Worm (Caenorhabditis elegans): Measurements from ENCODE around the gene W01D2.3.
A peak's percentile ranks its signal among the peaks of the same experiment; 100 is the strongest.

Gene W01D2.3

DNA sequence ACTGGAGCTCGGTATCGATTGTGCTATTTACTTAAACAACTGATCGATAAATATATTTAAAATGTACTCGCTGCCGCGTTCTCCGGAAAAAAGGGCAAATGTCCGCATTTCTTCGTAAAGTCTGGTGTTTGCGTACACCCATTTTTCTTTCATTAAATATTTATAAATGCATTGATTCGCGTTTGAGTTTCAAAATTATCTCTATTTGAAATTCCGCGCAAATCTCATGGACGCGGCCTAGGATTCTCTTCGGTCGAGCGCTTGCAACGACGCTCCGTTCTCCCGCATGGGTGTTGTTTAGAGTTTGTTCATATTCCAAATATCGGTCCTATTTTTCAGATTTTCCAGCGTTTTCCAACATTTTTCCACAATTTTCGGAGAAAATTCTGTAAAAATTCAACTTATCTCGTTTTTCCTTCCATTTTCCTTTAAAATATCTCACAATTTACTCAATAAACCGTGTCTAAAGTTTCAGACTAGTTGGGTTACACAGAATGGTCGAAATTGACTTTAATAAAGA, 9.1 kb downstream of the W01D2.3 start, which contains the start of gene eif-3.B (continued):
- TF ChIP-seq nhr-25 (tag; optimal IDR thresholded peaks at IDR 0.05) (peak; percentile 86), ceh-16 (tag; optimal IDR thresholded peaks at IDR 0.05) (no peak), nhr-12 (tag; optimal IDR thresholded peaks at IDR 0.05) (no peak), R02D3.7 (tag; optimal IDR thresholded peaks at IDR 0.05) (peak; percentile 70), mml-1 (tag; optimal IDR thresholded peaks at IDR 0.05) (no peak), pqm-1 (tag; optimal IDR thresholded peaks at IDR 0.05) (peak; percentile 14), hmg-11 (tag; optimal IDR thresholded peaks at IDR 0.05) (peak; percentile 62), nhr-43 (tag; optimal IDR thresholded peaks at IDR 0.05; ENCODE audit: poor library complexity, severe bottlenecking) (peak; percentile 91), mdl-1 (tag; optimal IDR thresholded peaks at IDR 0.05) (no peak), tbx-2 (tag; optimal IDR thresholded peaks at IDR 0.05) (peak; percentile 59), jun-1 (tag; optimal IDR thresholded peaks at IDR 0.05) (peak; percentile 63), sea-2 (GFP tag; optimal IDR thresholded peaks at IDR 0.05) (no peak), lin-15B (tag; optimal IDR thresholded peaks at IDR 0.05) (peak; percentile 96), ZK546.5 (tag; optimal IDR thresholded peaks at IDR 0.05) (no peak), zag-1 (tag; optimal IDR thresholded peaks at IDR 0.05) (no peak)

DNA sequence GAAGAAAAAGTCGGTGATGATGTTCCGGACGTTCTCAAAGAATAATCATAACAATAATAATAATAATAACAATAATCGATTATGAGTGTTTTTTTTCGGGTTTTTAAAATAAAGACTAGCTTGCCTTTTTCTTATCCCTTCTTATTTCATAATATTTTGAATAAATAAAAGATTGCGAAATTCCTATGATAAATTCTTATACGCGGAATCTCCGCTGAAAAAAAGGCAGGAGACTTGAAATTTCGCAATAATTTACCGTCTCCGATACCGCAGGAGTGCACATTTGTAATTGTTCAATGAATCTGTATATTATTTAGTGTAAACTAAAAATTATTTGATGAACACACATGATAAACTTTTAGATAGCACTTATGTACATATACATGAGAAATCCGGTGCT, 11.6 kb downstream of the W01D2.3 start:
- TF ChIP-seq sea-2 (GFP tag; optimal IDR thresholded peaks at IDR 0.05) (no peak), elt-1 (tag; optimal IDR thresholded peaks at IDR 0.05) (no peak), egl-5 (tag; optimal IDR thresholded peaks at IDR 0.05) (no peak), ceh-16 (tag; optimal IDR thresholded peaks at IDR 0.05) (no peak), snpc-4 (tag; optimal IDR thresholded peaks at IDR 0.05) (no peak), hmg-11 (tag; optimal IDR thresholded peaks at IDR 0.05) (no peak), ceh-82 (tag; optimal IDR thresholded peaks at IDR 0.05) (no peak), zag-1 (tag; optimal IDR thresholded peaks at IDR 0.05) (no peak), pqm-1 (tag; optimal IDR thresholded peaks at IDR 0.05) (no peak), ama-1 (optimal IDR thresholded peaks at IDR 0.05) (no peak), elt-3 (tag; optimal IDR thresholded peaks at IDR 0.05) (no peak), jun-1 (tag; optimal IDR thresholded peaks at IDR 0.05) (no peak), tbx-2 (tag; optimal IDR thresholded peaks at IDR 0.05) (no peak), aly-2 (tag; optimal IDR thresholded peaks at IDR 0.05) (no peak), unc-62 (GFP tag; optimal IDR thresholded peaks at IDR 0.05) (no peak), ceh-9 (tag; optimal IDR thresholded peaks at IDR 0.05) (no peak)

DNA sequence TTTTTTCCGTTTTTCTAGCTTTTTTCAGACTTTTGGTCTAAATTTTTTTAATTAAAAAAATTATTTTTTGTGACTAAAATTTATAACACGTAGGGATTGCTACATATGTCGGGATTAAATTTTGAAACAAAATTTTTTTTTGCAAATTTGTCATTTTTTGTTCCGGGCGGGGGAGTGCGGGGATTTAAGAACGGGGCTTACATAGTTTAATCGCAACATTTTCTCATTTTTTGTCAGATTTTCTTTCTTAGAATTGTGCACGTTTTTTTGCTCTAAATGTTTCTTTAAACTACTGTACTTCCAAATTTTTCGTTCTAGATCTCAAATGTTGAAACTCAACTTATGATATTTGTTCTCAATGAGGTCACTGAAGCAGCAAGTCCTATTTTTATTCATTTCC, 13.4 kb downstream of the W01D2.3 start, which contains the start of gene Y54E2A.10:
TSS of gene Y54E2A.10 (plus strand) at position 301 of the 400 bp plus-strand sequence.
- TF ChIP-seq nhr-77 (tag; optimal IDR thresholded peaks at IDR 0.05) (no peak), ceh-9 (tag; optimal IDR thresholded peaks at IDR 0.05) (no peak), egl-27 (tag; optimal IDR thresholded peaks at IDR 0.05) (no peak), lin-39 (tag; optimal IDR thresholded peaks at IDR 0.05) (no peak), nhr-23 (tag; optimal IDR thresholded peaks at IDR 0.05) (no peak), nhr-237 (tag; optimal IDR thresholded peaks at IDR 0.05) (no peak), R02D3.7 (tag; optimal IDR thresholded peaks at IDR 0.05) (no peak), snpc-4 (tag; optimal IDR thresholded peaks at IDR 0.05) (no peak), hmg-11 (tag; optimal IDR thresholded peaks at IDR 0.05) (no peak), unc-62 (GFP tag; optimal IDR thresholded peaks at IDR 0.05) (no peak), lsy-12 (tag; optimal IDR thresholded peaks at IDR 0.05) (no peak), nhr-67 (tag; optimal IDR thresholded peaks at IDR 0.05) (no peak), elt-1 (tag; optimal IDR thresholded peaks at IDR 0.05) (no peak)

DNA sequence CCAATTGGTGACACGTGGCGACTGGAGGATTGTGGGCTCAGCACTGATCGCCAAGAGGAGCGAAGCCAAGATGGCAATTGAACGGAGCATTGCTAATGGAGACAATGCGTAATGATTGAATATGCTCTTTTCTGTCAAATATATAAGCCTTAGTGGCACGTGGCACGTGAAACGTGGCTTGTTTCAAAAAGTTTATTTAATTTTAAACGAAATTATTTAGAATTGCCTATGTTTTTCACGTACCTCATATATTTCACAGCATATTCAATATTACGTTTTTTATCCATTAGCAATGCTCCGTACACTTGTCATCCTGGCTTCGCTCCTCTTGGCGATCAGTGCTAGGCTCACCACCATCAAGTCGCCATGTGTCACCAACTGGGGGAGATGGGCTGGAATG, 18.2 kb downstream of the W01D2.3 start, which contains the start of gene Y54E2A.9:
TSS of gene Y54E2A.9 (minus strand) at position 101 of the 400 bp plus-strand sequence.
- TF ChIP-seq egl-27 (tag; optimal IDR thresholded peaks at IDR 0.05), result no peak
- no peak for TF ChIP-seq daf-12 (tag; optimal IDR thresholded peaks at IDR 0.05)
- TF ChIP-seq ceh-9 (tag; optimal IDR thresholded peaks at IDR 0.05), result no peak
- no peak for TF ChIP-seq ceh-16 (tag; optimal IDR thresholded peaks at IDR 0.05)

DNA sequence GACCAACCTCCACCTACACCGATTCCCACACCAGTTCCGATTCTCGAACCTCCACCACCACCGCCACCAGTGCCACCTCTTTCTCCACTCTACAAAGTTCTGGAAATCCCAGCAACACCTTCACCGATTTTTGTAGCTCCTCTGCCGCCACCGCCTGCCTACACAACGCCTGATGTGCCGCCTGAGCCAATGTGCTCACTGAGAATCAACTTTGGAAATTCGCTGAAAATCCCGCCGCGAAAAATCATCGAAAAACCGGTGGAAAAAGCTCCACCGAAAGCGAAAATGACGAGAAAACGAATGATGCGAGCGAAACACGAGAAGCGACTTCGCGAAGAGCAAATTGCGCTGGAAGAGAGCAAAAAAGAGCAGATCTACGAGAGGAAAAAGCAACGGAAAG, 24.3 kb downstream of the W01D2.3 start:
- TF ChIP-seq mml-1 (tag; optimal IDR thresholded peaks at IDR 0.05) (no peak), zag-1 (tag; optimal IDR thresholded peaks at IDR 0.05) (no peak), elt-2 (tag; optimal IDR thresholded peaks at IDR 0.05) (no peak), daf-12 (tag; optimal IDR thresholded peaks at IDR 0.05) (no peak), ceh-82 (tag; optimal IDR thresholded peaks at IDR 0.05) (no peak), skn-1 (tag; optimal IDR thresholded peaks at IDR 0.05) (no peak), fkh-2 (tag; optimal IDR thresholded peaks at IDR 0.05) (no peak), ZK546.5 (tag; optimal IDR thresholded peaks at IDR 0.05) (no peak), nhr-76 (tag; optimal IDR thresholded peaks at IDR 0.05) (no peak), ama-1 (optimal IDR thresholded peaks at IDR 0.05) (no peak), hmg-11 (tag; optimal IDR thresholded peaks at IDR 0.05) (no peak), nhr-43 (tag; optimal IDR thresholded peaks at IDR 0.05; ENCODE audit: poor library complexity, severe bottlenecking) (no peak), ztf-4 (tag; optimal IDR thresholded peaks at IDR 0.05) (no peak), jun-1 (tag; optimal IDR thresholded peaks at IDR 0.05) (no peak), unc-62 (GFP tag; optimal IDR thresholded peaks at IDR 0.05) (no peak), nhr-23 (tag; optimal IDR thresholded peaks at IDR 0.05) (no peak), pqm-1 (tag; optimal IDR thresholded peaks at IDR 0.05) (no peak)

Data from whole organism, L3 larva.